Fruit fly (Drosophila melanogaster) whole organism, wandering third instar larva: Measurements from ENCODE around the gene CG32026.

Source experiments
- HLH106 ChIP-seq: fragments of 200-800 bp; optimal IDR thresholded peaks from 3 replicates; lab custom pipeline; 2019; ENCODE audit warnings: missing biosample characterization, mild to moderate bottlenecking, missing genetic modification characterization, moderate library complexity
- Mio ChIP-seq: sonication (Bioruptor generic); optimal IDR thresholded peaks from 2 replicates; lab custom pipeline; 2016; ENCODE audit warnings: missing biosample characterization, missing genetic modification characterization

DNA sequence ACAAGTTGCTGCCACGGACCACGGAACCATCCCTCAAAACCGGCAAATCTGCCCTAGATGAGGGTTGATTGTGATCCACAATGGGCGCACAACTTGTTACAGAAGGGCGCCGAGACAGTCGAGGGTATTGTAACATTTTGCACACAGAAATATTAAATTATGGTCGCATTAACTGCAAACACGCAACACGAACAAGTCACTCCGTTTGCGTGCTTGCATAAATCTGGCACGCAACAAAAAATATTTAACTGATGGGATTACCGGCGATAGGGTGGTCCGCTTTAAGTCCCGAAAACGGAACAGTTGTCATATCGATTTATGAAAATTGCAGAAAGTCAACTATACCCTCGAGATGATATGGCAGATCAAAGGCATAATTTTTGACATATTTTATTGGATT is 15.7 kb downstream of the CG32026 start:
- TF ChIP-seq HLH106 (tag; lab: Kevin White, UChicago) (no peak), Mio (GFP tag; lab: Kevin White, UChicago) (no peak)
